Fruit fly (Drosophila melanogaster) whole organism, embryonic: ENCODE data around the gene CG33784.
A peak's percentile ranks its signal among the peaks of the same experiment; 100 is the strongest.

Source experiments
- ATbp ChIP-seq: fragments of 200-800 bp; sonication (Bioruptor generic); optimal IDR thresholded peaks from 2 replicates; lab custom pipeline; 2017; ENCODE audit warnings: missing biosample characterization, mild to moderate bottlenecking, missing genetic modification characterization, missing genetic modification reagents
- B-H1 ChIP-seq: fragments of 200-800 bp; sonication (Bioruptor generic); IDR thresholded peaks from 3 replicates; pipeline ENCODE4 v1.3.6; 2022; ENCODE audit warnings: missing biosample characterization, missing genetic modification characterization
- CG10366 ChIP-seq: fragments of 200-800 bp; sonication (Bioruptor generic); IDR thresholded peaks from 2 replicates; pipeline ENCODE4 v1.3.6; 2022; ENCODE audit warnings: missing biosample characterization, missing genetic modification characterization
- CG12659 ChIP-seq: fragments of 200-800 bp; sonication (Bioruptor generic); optimal IDR thresholded peaks from 3 replicates; lab custom pipeline; 2017; ENCODE audit warnings: mild to moderate bottlenecking, missing biosample characterization, missing genetic modification reagents, missing genetic modification characterization
- CG12942 ChIP-seq: fragments of 200-800 bp; sonication (Bioruptor generic); optimal IDR thresholded peaks from 3 replicates; lab custom pipeline; 2016; ENCODE audit warnings: missing biosample characterization, missing genetic modification characterization
- CG13296 ChIP-seq: fragments of 200-800 bp; sonication (Bioruptor generic); optimal IDR thresholded peaks from 3 replicates; lab custom pipeline; 2018; ENCODE audit warnings: missing biosample characterization, mild to moderate bottlenecking, missing genetic modification characterization
- CG13624 ChIP-seq: fragments of 200-800 bp; sonication (Bioruptor generic); optimal IDR thresholded peaks from 2 replicates; lab custom pipeline; 2016; ENCODE audit warnings: missing biosample characterization, missing genetic modification characterization
- CG14441 ChIP-seq: fragments of 200-800 bp; sonication (Bioruptor generic); IDR thresholded peaks from 2 replicates; pipeline ENCODE4 v1.3.6; 2022; ENCODE audit warnings: missing biosample characterization, missing genetic modification characterization
- CG1647 ChIP-seq: fragments of 200-800 bp; sonication (Bioruptor generic); optimal IDR thresholded peaks from 3 replicates; lab custom pipeline; 2016; ENCODE audit warnings: missing biosample characterization, missing genetic modification characterization
- CG17361 ChIP-seq: fragments of 200-800 bp; sonication (Bioruptor generic); IDR thresholded peaks from 3 replicates; pipeline ENCODE4 v1.3.6; 2022; ENCODE audit warnings: missing biosample characterization, missing genetic modification characterization
- CG18599 ChIP-seq: fragments of 200-800 bp; sonication (Bioruptor generic); optimal IDR thresholded peaks from 3 replicates; lab custom pipeline; 2017; ENCODE audit warnings: missing biosample characterization, missing genetic modification characterization, mild to moderate bottlenecking, moderate library complexity, missing genetic modification reagents
- CG2712 ChIP-seq: fragments of 200-800 bp; optimal IDR thresholded peaks from 3 replicates; lab custom pipeline; 2019; ENCODE audit warnings: missing biosample characterization, mild to moderate bottlenecking, missing genetic modification characterization, moderate library complexity
- CG3847 ChIP-seq: fragments of 200-800 bp; sonication (Bioruptor generic); IDR thresholded peaks from 2 replicates; pipeline ENCODE4 v1.3.6; 2022; ENCODE audit warnings: missing biosample characterization, missing genetic modification characterization
- CG6683 ChIP-seq: fragments of 200-800 bp; sonication (Bioruptor generic); optimal IDR thresholded peaks from 2 replicates; lab custom pipeline; 2017; ENCODE audit warnings: missing biosample characterization, mild to moderate bottlenecking, missing genetic modification characterization, missing genetic modification reagents
- CHES-1-like ChIP-seq: fragments of 200-800 bp; sonication (Bioruptor generic); optimal IDR thresholded peaks from 2 replicates; lab custom pipeline; 2016; ENCODE audit warnings: missing biosample characterization, missing genetic modification characterization
- Dbx ChIP-seq: fragments of 200-800 bp; sonication (Bioruptor generic); IDR thresholded peaks from 3 replicates; pipeline ENCODE4 v1.3.6; 2022; ENCODE audit warnings: missing biosample characterization, missing genetic modification characterization
- Dp ChIP-seq: fragments of 200-800 bp; sonication (Bioruptor generic); optimal IDR thresholded peaks from 2 replicates; lab custom pipeline; 2018; ENCODE audit warnings: missing biosample characterization, mild to moderate bottlenecking, missing genetic modification characterization, moderate library complexity
- GATAe ChIP-seq: fragments of 200-800 bp; sonication (Bioruptor generic); conservative IDR thresholded peaks from 2 replicates; pipeline ENCODE4 v1.3.6; 2022; ENCODE audit warnings: missing biosample characterization, missing genetic modification characterization
- HHEX ChIP-seq: fragments of 200-800 bp; sonication (Bioruptor generic); optimal IDR thresholded peaks from 3 replicates; lab custom pipeline; 2017; ENCODE audit warnings: missing biosample characterization, mild to moderate bottlenecking, missing genetic modification characterization, missing genetic modification reagents
- HLH3B ChIP-seq: fragments of 200-800 bp; sonication (Bioruptor generic); IDR thresholded peaks from 2 replicates; pipeline ENCODE4 v1.3.6; 2022; ENCODE audit warnings: missing biosample characterization, missing genetic modification characterization
- Hmr ChIP-seq: fragments of 200-800 bp; sonication (Bioruptor generic); optimal IDR thresholded peaks from 3 replicates; lab custom pipeline; 2017; ENCODE audit warnings: mild to moderate bottlenecking, missing biosample characterization, missing genetic modification reagents, missing genetic modification characterization
- MTF-1 ChIP-seq: fragments of 200-800 bp; sonication (Bioruptor generic); optimal IDR thresholded peaks from 2 replicates; lab custom pipeline; 2018; ENCODE audit warnings: missing biosample characterization, mild to moderate bottlenecking, missing genetic modification characterization, borderline replicate concordance
- Mrtf ChIP-seq: fragments of 200-800 bp; sonication (Bioruptor generic); IDR thresholded peaks from 3 replicates; pipeline ENCODE4 v1.3.6; 2022; ENCODE audit warnings: missing biosample characterization, missing genetic modification characterization
- NfI ChIP-seq: fragments of 200-800 bp; sonication (Bioruptor generic); optimal IDR thresholded peaks from 3 replicates; lab custom pipeline; 2018; ENCODE audit warnings: missing biosample characterization, mild to moderate bottlenecking, missing genetic modification characterization, moderate library complexity
- Oaz ChIP-seq: fragments of 200-800 bp; sonication (Bioruptor generic); IDR thresholded peaks from 2 replicates; pipeline ENCODE4 v1.3.6; 2022; ENCODE audit warnings: missing biosample characterization, missing genetic modification characterization
- Pdp1 ChIP-seq, 2 experiments: fragments of 200-800 bp; sonication (Bioruptor generic); optimal IDR thresholded peaks; 3 replicates each; lab custom pipeline; 2016; ENCODE audit warnings: missing biosample characterization in 2 of 2, missing genetic modification characterization in 2 of 2, mild to moderate bottlenecking in 1 of 2, moderate library complexity in 1 of 2
- Poxn ChIP-seq: fragments of 200-800 bp; sonication (Bioruptor generic); IDR thresholded peaks from 2 replicates; pipeline ENCODE4 v1.3.6; 2022; ENCODE audit warnings: missing biosample characterization, missing genetic modification characterization
- Ptx1 ChIP-seq: fragments of 200-800 bp; sonication (Bioruptor generic); IDR thresholded peaks from 2 replicates; pipeline ENCODE4 v1.3.6; 2022; ENCODE audit warnings: missing biosample characterization, missing genetic modification characterization
- Sox102F ChIP-seq: fragments of 200-800 bp; sonication (Bioruptor generic); optimal IDR thresholded peaks from 2 replicates; lab custom pipeline; 2018; ENCODE audit warnings: missing biosample characterization, mild to moderate bottlenecking, missing genetic modification characterization, moderate library complexity
- Xbp1 ChIP-seq: fragments of 200-800 bp; sonication (Bioruptor generic); optimal IDR thresholded peaks from 3 replicates; lab custom pipeline; 2016; ENCODE audit warnings: missing biosample characterization, mild to moderate bottlenecking, missing genetic modification characterization
- ab ChIP-seq: fragments of 200-800 bp; sonication (Bioruptor generic); optimal IDR thresholded peaks from 2 replicates; lab custom pipeline; 2016; ENCODE audit warnings: missing biosample characterization, missing genetic modification characterization
- ash1 ChIP-seq: fragments of 200-800 bp; sonication (Bioruptor generic); optimal IDR thresholded peaks from 2 replicates; lab custom pipeline; 2018; ENCODE audit warnings: missing biosample characterization, mild to moderate bottlenecking, missing genetic modification characterization
- bab2 ChIP-seq: fragments of 200-800 bp; sonication (Bioruptor generic); optimal IDR thresholded peaks from 2 replicates; lab custom pipeline; 2016; ENCODE audit warnings: missing biosample characterization, missing genetic modification characterization
- bbx ChIP-seq: fragments of 200-800 bp; sonication (Bioruptor generic); IDR thresholded peaks from 2 replicates; pipeline ENCODE4 v1.3.6; 2022; ENCODE audit warnings: missing biosample characterization, missing genetic modification characterization; ENCODE audit not compliant: partially characterized antibody
- croc ChIP-seq: fragments of 200-800 bp; sonication (Bioruptor generic); conservative IDR thresholded peaks from 3 replicates; pipeline ENCODE4 v1.3.6; 2022; ENCODE audit warnings: missing biosample characterization, missing genetic modification characterization
- crol ChIP-seq: fragments of 200-800 bp; sonication (Bioruptor generic); IDR thresholded peaks from 2 replicates; pipeline ENCODE4 v1.3.6; 2022; ENCODE audit warnings: missing biosample characterization, missing genetic modification characterization
- ems ChIP-seq: fragments of 200-800 bp; sonication (Bioruptor generic); optimal IDR thresholded peaks from 3 replicates; lab custom pipeline; 2016; ENCODE audit warnings: missing biosample characterization, missing genetic modification characterization
- ftz-f1 ChIP-seq: fragments of 200-800 bp; sonication (Bioruptor generic); optimal IDR thresholded peaks from 2 replicates; lab custom pipeline; 2016; ENCODE audit warnings: missing biosample characterization, missing genetic modification characterization
- grau ChIP-seq: fragments of 200-800 bp; optimal IDR thresholded peaks from 3 replicates; lab custom pipeline; 2019; ENCODE audit warnings: missing biosample characterization, mild to moderate bottlenecking, missing genetic modification characterization, moderate library complexity
- gro ChIP-seq: fragments of 200-800 bp; sonication (Bioruptor generic); optimal IDR thresholded peaks from 2 replicates; lab custom pipeline; 2016; ENCODE audit warnings: missing biosample characterization, missing genetic modification characterization
- kay ChIP-seq: fragments of 200-800 bp; sonication (Bioruptor generic); optimal IDR thresholded peaks from 2 replicates; lab custom pipeline; 2016; ENCODE audit warnings: missing biosample characterization, missing genetic modification characterization
- klu ChIP-seq: fragments of 200-800 bp; sonication (Bioruptor generic); IDR thresholded peaks from 2 replicates; pipeline ENCODE4 v1.3.6; 2022; ENCODE audit warnings: missing biosample characterization, missing genetic modification characterization
- lmd ChIP-seq: fragments of 200-800 bp; sonication (Bioruptor generic); IDR thresholded peaks from 2 replicates; pipeline ENCODE4 v1.3.6; 2022; ENCODE audit warnings: missing biosample characterization, missing genetic modification characterization
- luna ChIP-seq: fragments of 200-800 bp; sonication (Bioruptor generic); optimal IDR thresholded peaks from 2 replicates; lab custom pipeline; 2016; ENCODE audit warnings: missing biosample characterization, missing genetic modification characterization
- maf-S ChIP-seq: fragments of 200-800 bp; sonication (Bioruptor generic); optimal IDR thresholded peaks from 2 replicates; lab custom pipeline; 2016; ENCODE audit warnings: missing biosample characterization, missing genetic modification characterization
- mam ChIP-seq: fragments of 200-800 bp; sonication (Bioruptor generic); optimal IDR thresholded peaks from 3 replicates; lab custom pipeline; 2016; ENCODE audit warnings: missing biosample characterization, missing genetic modification characterization
- sna ChIP-seq: fragments of 200-800 bp; sonication (Bioruptor generic); IDR thresholded peaks from 2 replicates; pipeline ENCODE4 v1.3.6; 2022; ENCODE audit warnings: missing biosample characterization, missing genetic modification characterization; ENCODE audit not compliant: partially characterized antibody
- zen ChIP-seq: fragments of 200-800 bp; sonication (Bioruptor generic); optimal IDR thresholded peaks from 3 replicates; lab custom pipeline; 2018; ENCODE audit warnings: missing biosample characterization, mild to moderate bottlenecking, missing genetic modification characterization, moderate library complexity
- zfh1 ChIP-seq: fragments of 200-800 bp; sonication (Bioruptor generic); IDR thresholded peaks from 3 replicates; pipeline ENCODE4 v1.3.6; 2022; ENCODE audit warnings: missing biosample characterization, missing genetic modification characterization

The CG33784 gene

dm6 chr3R:10100498-10101196 lies 32.9 kb downstream of the CG33784 start (continued):
- TF ChIP-seq CG17361 (GFP tag; lab: Robert Waterston, UW): no peak
- peak; percentile 13 to 19 for TF ChIP-seq Pdp1 (GFP tag; optimal IDR thresholded peaks at IDR 0.05; lab: Kevin White, UChicago)
- peak; percentile 63 for TF ChIP-seq ftz-f1
- peak; percentile 1 for TF ChIP-seq ash1 (GFP tag; lab: Kevin White, UChicago)
- TF ChIP-seq NfI (GFP tag; lab: Kevin White, UChicago): peak; percentile 48
- no peak for TF ChIP-seq sna (GFP tag; lab: Robert Waterston, UW)
- TF ChIP-seq CG13624 (GFP tag; lab: Kevin White, UChicago): peak; percentile 18
- no peak for TF ChIP-seq ab (GFP tag; lab: Kevin White, UChicago)
- peak; percentile 28 for TF ChIP-seq HHEX (GFP tag; lab: Kevin White, UChicago)
- peak; percentile 53 for TF ChIP-seq CG18599
- TF ChIP-seq zen (tag; lab: Kevin White, UChicago): no peak
- TF ChIP-seq lmd (GFP tag; lab: Robert Waterston, UW): peak; percentile 33; the same call in 1 of the 2 replicates
- no peak for TF ChIP-seq CG1647 (GFP tag; lab: Kevin White, UChicago)
- TF ChIP-seq Ptx1 (GFP tag; lab: Robert Waterston, UW): peak; percentile 59
- peak; percentile 6 for TF ChIP-seq CG2712 (tag; lab: Kevin White, UChicago)
- peak; percentile 31 for TF ChIP-seq Sox102F (GFP tag; lab: Kevin White, UChicago)
- TF ChIP-seq Mrtf (GFP tag; lab: Robert Waterston, UW): peak; percentile 60; the same call in 1 of the 3 replicates
- 0 out of 3 replicates have a peak, but pooled peaks have one; percentile 55 for TF ChIP-seq zfh1 (GFP tag; lab: Robert Waterston, UW)
- TF ChIP-seq Oaz (GFP tag; lab: Robert Waterston, UW): no peak
- 0 out of 2 replicates have a peak, but pooled peaks have one; percentile 14 for TF ChIP-seq CG10366 (GFP tag; lab: Robert Waterston, UW)
- no peak for TF ChIP-seq ems (GFP tag; lab: Kevin White, UChicago)
- peak; percentile 3 for TF ChIP-seq mam (GFP tag; lab: Kevin White, UChicago)
- peak; percentile 36 for TF ChIP-seq Dp
- TF ChIP-seq B-H1 (GFP tag; lab: Robert Waterston, UW): 0 out of 3 replicates have a peak, but pooled peaks have one; percentile 26
- TF ChIP-seq Dbx (GFP tag; lab: Robert Waterston, UW): peak; percentile 77; the same call in 2 of the 3 replicates
- TF ChIP-seq CG14441 (GFP tag; lab: Robert Waterston, UW): peak; percentile 45
- TF ChIP-seq CHES-1-like (GFP tag; lab: Kevin White, UChicago): no peak
- peak; percentile 35; the same call in 1 of the 2 replicates for TF ChIP-seq bbx (GFP tag; lab: Robert Waterston, UW)
- peak; percentile 21 for TF ChIP-seq bab2 (GFP tag; lab: Kevin White, UChicago)
- TF ChIP-seq ATbp (GFP tag; lab: Kevin White, UChicago): peak; percentile 47
- peak; percentile 5 for TF ChIP-seq CG6683 (GFP tag; lab: Kevin White, UChicago)
- TF ChIP-seq CG12659 (GFP tag; lab: Kevin White, UChicago): peak; percentile 52
- peak; percentile 81 for TF ChIP-seq Hmr
- TF ChIP-seq Xbp1 (GFP tag; lab: Kevin White, UChicago): peak; percentile 24
- TF ChIP-seq MTF-1: peak; percentile 17
- peak; percentile 65 for TF ChIP-seq HLH3B
- peak; percentile 98 for TF ChIP-seq crol (GFP tag; lab: Robert Waterston, UW)
- TF ChIP-seq luna (GFP tag; lab: Kevin White, UChicago): no peak
- no peak for TF ChIP-seq klu (GFP tag; lab: Robert Waterston, UW)
- TF ChIP-seq croc (GFP tag; lab: Robert Waterston, UW): no peak
- TF ChIP-seq kay (GFP tag; lab: Kevin White, UChicago): no peak
- TF ChIP-seq CG13296: no peak
- TF ChIP-seq GATAe (GFP tag; lab: Robert Waterston, UW): no peak
- no peak for TF ChIP-seq Poxn
- 0 out of 2 replicates have a peak, but pooled peaks have one; percentile 35 for TF ChIP-seq CG3847 (GFP tag; lab: Robert Waterston, UW)
- TF ChIP-seq grau (tag; lab: Kevin White, UChicago): peak; percentile 36
- peak; percentile 60 for TF ChIP-seq gro (GFP tag; lab: Kevin White, UChicago)
- no peak for TF ChIP-seq maf-S
- peak; percentile 9 for TF ChIP-seq CG12942 (GFP tag; lab: Kevin White, UChicago)
